Worm (Caenorhabditis elegans) whole organism, midembryonic: ENCODE results near the gene C41G6.12.

Experiments
- flt-1 ChIP-seq: fragments of 200-800 bp; sonication (Bioruptor generic); IDR thresholded peaks from 2 replicates; pipeline ENCODE4 v1.3.6; 2022; ENCODE audit warnings: missing genetic modification characterization, missing compliant biosample characterization
- med-1 ChIP-seq: sonication (generic microtip); optimal IDR thresholded peaks from 2 replicates; lab custom pipeline; 2017; ENCODE audit warnings: missing genetic modification characterization, mild to moderate bottlenecking, missing compliant biosample characterization, antibody characterized with exemption, missing genetic modification reagents; ENCODE audit not compliant: insufficient read depth
- ref-1 ChIP-seq: fragments of 200-800 bp; sonication (Bioruptor generic); conservative IDR thresholded peaks from 2 replicates; pipeline ENCODE4 v1.3.6; 2022; ENCODE audit warnings: missing genetic modification reagents, missing genetic modification characterization, missing compliant biosample characterization
- tab-1 ChIP-seq: fragments of 200-800 bp; sonication (Bioruptor generic); IDR thresholded peaks from 2 replicates; pipeline ENCODE4 v1.3.6; 2022; ENCODE audit warnings: missing genetic modification characterization, missing compliant biosample characterization
- ztf-23 ChIP-seq: fragments of 200-800 bp; sonication (Bioruptor generic); IDR thresholded peaks from 2 replicates; pipeline ENCODE4 v1.3.6; 2022; ENCODE audit warnings: missing genetic modification reagents, missing genetic modification characterization, missing compliant biosample characterization

- TF ChIP-seq flt-1 (GFP tag; lab: Robert Waterston, UW): no peak
- no peak for TF ChIP-seq tab-1 (GFP tag; lab: Robert Waterston, UW)
- TF ChIP-seq ztf-23 (GFP tag; lab: Robert Waterston, UW): no peak
- TF ChIP-seq ref-1 (GFP tag; lab: Robert Waterston, UW): no peak
- no peak for TF ChIP-seq med-1 (GFP tag; lab: Kevin White, UChicago)
Observed at ce11 chrV:15158691-15159090, 48.9 kb downstream of the C41G6.12 start, which contains the start of gene str-45.
